Fruit fly (Drosophila melanogaster): ENCODE measurements around the gene Cpr62Bc.

Cpr62Bc gene

DNA sequence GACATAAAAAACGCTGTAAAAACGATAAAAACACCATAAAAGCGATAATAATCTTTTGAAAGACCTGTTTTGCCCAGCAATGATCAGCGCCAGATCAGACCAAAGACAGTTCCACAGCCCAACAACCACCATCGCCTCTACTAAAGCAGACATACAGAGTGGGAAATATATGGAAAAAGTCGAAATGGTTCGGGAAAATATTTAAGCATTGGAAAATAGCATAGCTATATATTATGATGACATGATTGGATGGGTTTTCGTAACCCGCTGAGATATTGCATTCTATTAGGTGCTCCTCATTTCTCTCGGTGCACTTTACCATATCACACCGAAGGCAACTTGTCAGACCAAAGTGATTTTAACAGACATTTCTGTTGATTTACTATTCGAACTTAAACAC is 33.3 kb downstream of the Cpr62Bc start (continued):
- TF ChIP-seq CG3919 (GFP tag; optimal IDR thresholded peaks at IDR 0.05) (peak; percentile 90), net (GFP tag; optimal IDR thresholded peaks at IDR 0.05) (peak; percentile 84), CG32006 (GFP tag; optimal IDR thresholded peaks at IDR 0.05) (peak; percentile 82), Smox (GFP tag; optimal IDR thresholded peaks at IDR 0.05) (no peak), esn (GFP tag; optimal IDR thresholded peaks at IDR 0.05) (peak; percentile 79), Hr4 (GFP tag; optimal IDR thresholded peaks at IDR 0.05) (no peak), CG34406 (GFP tag; optimal IDR thresholded peaks at IDR 0.05) (peak; percentile 80), CG8119 (GFP tag; IDR thresholded peaks at IDR 0.05) (peak; percentile 86), CG6792 (GFP tag; optimal IDR thresholded peaks at IDR 0.05) (peak; percentile 84), Hr39 (GFP tag; optimal IDR thresholded peaks at IDR 0.05) (peak; percentile 78), CG15336 (GFP tag; IDR thresholded peaks at IDR 0.05) (peak; percentile 90), CG10669 (GFP tag; optimal IDR thresholded peaks at IDR 0.05) (no peak), CG4318 (GFP tag; optimal IDR thresholded peaks at IDR 0.05) (no peak), CG11902 (GFP tag; optimal IDR thresholded peaks at IDR 0.05) (peak; percentile 74), CG6808 (GFP tag; optimal IDR thresholded peaks at IDR 0.05) (no peak), dsx (GFP tag; optimal IDR thresholded peaks at IDR 0.05; ENCODE audit: poor library complexity, severe bottlenecking) (peak; percentile 85), Eip78C (GFP tag) (peak; percentile 96), OdsH (GFP tag; optimal IDR thresholded peaks at IDR 0.05) (no peak)

DNA sequence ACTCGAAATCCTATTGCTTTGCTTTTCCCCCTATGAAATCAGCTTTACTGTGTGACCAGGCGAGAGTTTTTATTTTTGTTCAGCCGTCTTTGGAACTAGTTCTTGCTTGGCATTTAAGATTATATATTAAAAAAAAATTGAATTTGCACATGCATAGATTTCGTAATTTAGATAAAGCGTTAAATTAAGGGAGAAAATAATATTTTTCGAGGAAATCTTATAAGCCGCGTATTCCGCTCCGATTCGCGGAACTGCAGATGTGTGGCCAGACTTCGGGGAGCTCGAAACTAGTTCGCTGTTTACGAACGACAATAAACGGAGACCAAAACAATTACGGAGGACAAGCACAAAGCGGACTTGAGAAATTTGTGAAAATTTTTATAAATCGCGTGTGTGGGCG is 39.1 kb downstream of the Cpr62Bc start, which contains the start of the genes JTBR and CG42676:
JTBR (minus strand) TSS at position 55 of the 400 bp plus-strand sequence.
CG42676 (plus strand) TSS at position 306 of the 400 bp plus-strand sequence.
- no peak for TF ChIP-seq Ets96B (tag; optimal IDR thresholded peaks at IDR 0.05)
- no peak for TF ChIP-seq CG8319 (GFP tag; optimal IDR thresholded peaks at IDR 0.05)
- TF ChIP-seq CG1621 (tag; optimal IDR thresholded peaks at IDR 0.05), result peak; percentile 66
- peak; percentile 32 for TF ChIP-seq esn (GFP tag; optimal IDR thresholded peaks at IDR 0.05)
- no peak for TF ChIP-seq CG10631 (GFP tag; optimal IDR thresholded peaks at IDR 0.05)
- TF ChIP-seq svp (GFP tag), result no peak
- TF ChIP-seq Met (GFP tag; optimal IDR thresholded peaks at IDR 0.05), result no peak

dm6 chr3L:1798649-1799048 is 43.2 kb downstream of the Cpr62Bc start, which contains the start of gene Patj:
Gene Patj, plus strand, starts transcription at chr3L:1798803.
- TF ChIP-seq acj6 (GFP tag; optimal IDR thresholded peaks at IDR 0.05) (no peak), CG6792 (GFP tag; optimal IDR thresholded peaks at IDR 0.05) (no peak), Hr39 (GFP tag; optimal IDR thresholded peaks at IDR 0.05) (no peak), CG6163 (GFP tag; IDR thresholded peaks at IDR 0.05) (no peak), CG6854 (GFP tag; optimal IDR thresholded peaks at IDR 0.05) (no peak), vri (GFP tag; optimal IDR thresholded peaks at IDR 0.05) (no peak), CG3919 (GFP tag; optimal IDR thresholded peaks at IDR 0.05) (no peak), dac (GFP tag; optimal IDR thresholded peaks at IDR 0.05) (no peak), dsx (GFP tag; optimal IDR thresholded peaks at IDR 0.05; ENCODE audit: poor library complexity, severe bottlenecking) (no peak), Eip78C (GFP tag) (no peak), CG34406 (GFP tag; optimal IDR thresholded peaks at IDR 0.05) (no peak), Ets96B (tag; optimal IDR thresholded peaks at IDR 0.05) (no peak), CG10631 (GFP tag; optimal IDR thresholded peaks at IDR 0.05) (no peak), pdm3 (GFP tag; optimal IDR thresholded peaks at IDR 0.05) (no peak), topi (GFP tag; optimal IDR thresholded peaks at IDR 0.05) (no peak)

DNA sequence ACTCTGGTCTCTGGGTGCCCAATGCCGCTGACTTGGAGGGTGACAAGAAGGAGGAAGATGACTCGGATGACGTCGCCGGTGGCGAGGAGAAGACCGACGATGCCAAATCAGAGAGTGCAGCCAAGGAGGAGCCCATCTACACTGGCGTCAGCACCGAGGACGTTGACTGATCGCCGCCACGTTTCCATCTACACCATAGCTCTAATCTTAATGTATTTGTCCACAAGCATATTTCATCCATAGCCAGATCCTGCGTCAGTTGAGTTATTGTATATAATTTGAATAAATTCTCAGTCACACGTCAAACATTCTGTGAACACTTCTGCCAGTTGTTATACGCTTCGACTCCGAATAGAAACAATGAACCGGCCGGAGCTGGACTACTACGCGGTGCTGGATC is 44.9 kb downstream of the Cpr62Bc start, which contains the start of gene CG12020:
CG12020 (plus strand) TSS at position 301 of the 400 bp plus-strand sequence.
- TF ChIP-seq CG6163 (GFP tag; IDR thresholded peaks at IDR 0.05) (no peak), cyc (GFP tag; optimal IDR thresholded peaks at IDR 0.05) (no peak), CG16779 (tag; optimal IDR thresholded peaks at IDR 0.05) (no peak), CG8319 (GFP tag; optimal IDR thresholded peaks at IDR 0.05) (no peak), CG1621 (tag; optimal IDR thresholded peaks at IDR 0.05) (no peak), topi (GFP tag; optimal IDR thresholded peaks at IDR 0.05) (no peak), CG7368 (GFP tag; optimal IDR thresholded peaks at IDR 0.05) (no peak), CG8632 (GFP tag; optimal IDR thresholded peaks at IDR 0.05) (no peak), net (GFP tag; optimal IDR thresholded peaks at IDR 0.05) (no peak), CG11762 (GFP tag; optimal IDR thresholded peaks at IDR 0.05; ENCODE audit: insufficient read depth) (no peak), esn (GFP tag; optimal IDR thresholded peaks at IDR 0.05) (no peak), pdm3 (GFP tag; optimal IDR thresholded peaks at IDR 0.05) (no peak)

Data from whole organism, prepupa.